Worm (Caenorhabditis elegans) whole organism, late embryonic: ENCODE data around the gene toh-1.

Experiments used
- Y22D7AL.16 ChIP-seq: sonication (generic microtip); optimal IDR thresholded peaks from 2 replicates; lab custom pipeline; 2016; ENCODE audit warnings: missing genetic modification characterization, missing compliant biosample characterization
- ama-1 ChIP-seq: fragments of 150-350 bp; optimal IDR thresholded peaks from 2 replicates; lab custom pipeline; 2014
- ceh-14 ChIP-seq: sonication (generic microtip); optimal IDR thresholded peaks from 2 replicates; lab custom pipeline; 2016; ENCODE audit warnings: missing genotype, missing genetic modification characterization, missing compliant biosample characterization
- eyg-1 ChIP-seq: sonication (generic microtip); optimal IDR thresholded peaks from 2 replicates; lab custom pipeline; 2016; ENCODE audit warnings: missing genotype, missing genetic modification characterization, missing compliant biosample characterization
- fkh-10 ChIP-seq: fragments of 150-350 bp; optimal IDR thresholded peaks from 2 replicates; lab custom pipeline; 2014; ENCODE audit warnings: missing biosample characterization, missing genetic modification reagents, missing genetic modification characterization
- hlh-15 ChIP-seq: sonication (generic microtip); optimal IDR thresholded peaks from 2 replicates; lab custom pipeline; 2016; ENCODE audit warnings: missing genetic modification characterization, missing compliant biosample characterization
- hlh-6 ChIP-seq: sonication (generic microtip); optimal IDR thresholded peaks from 2 replicates; lab custom pipeline; 2016; ENCODE audit warnings: missing genotype, missing genetic modification characterization, missing compliant biosample characterization
- nfya-1 ChIP-seq: sonication (generic microtip); optimal IDR thresholded peaks from 2 replicates; lab custom pipeline; 2017; ENCODE audit warnings: missing genetic modification characterization, mild to moderate bottlenecking, missing compliant biosample characterization, antibody characterized with exemption, moderate library complexity
- nhr-11 ChIP-seq: fragments of 150-350 bp; optimal IDR thresholded peaks from 2 replicates; lab custom pipeline; 2014; ENCODE audit warnings: missing biosample characterization, missing genetic modification characterization
- rnt-1 ChIP-seq: sonication (generic microtip); optimal IDR thresholded peaks from 2 replicates; lab custom pipeline; 2016; ENCODE audit warnings: missing genetic modification characterization, missing compliant biosample characterization

DNA sequence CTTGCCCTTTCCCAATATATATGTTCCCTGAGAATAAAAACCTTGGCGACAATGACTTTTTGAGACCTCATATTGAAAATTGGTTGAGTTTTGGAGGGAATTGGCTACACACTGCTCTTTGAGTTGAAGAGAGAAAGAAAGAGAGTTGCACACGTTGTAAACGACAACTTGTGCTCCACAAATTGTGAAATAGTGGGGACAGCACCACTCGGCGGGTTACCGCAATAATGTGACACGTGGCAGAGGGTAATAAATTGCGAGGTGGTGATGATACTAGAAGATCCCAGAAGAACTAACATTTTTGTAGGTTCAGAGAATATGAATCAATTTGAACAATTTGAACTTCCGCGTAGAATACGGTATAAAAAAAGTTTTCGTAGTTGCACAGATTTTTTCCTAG lies 27.0 kb downstream of the toh-1 start:
- TF ChIP-seq nfya-1 (no peak), eyg-1 (tag; lab: Kevin White, UChicago) (no peak), rnt-1 (tag; lab: Kevin White, UChicago) (peak; percentile 34), nhr-11 (tag; lab: Kevin White, UChicago) (no peak), ceh-14 (tag; lab: Kevin White, UChicago) (no peak), fkh-10 (GFP tag; lab: Kevin White, UChicago) (no peak), ama-1 (lab: Kevin White, UChicago) (no peak), Y22D7AL.16 (tag; lab: Kevin White, UChicago) (no peak), hlh-6 (no peak), hlh-15 (tag; lab: Kevin White, UChicago) (no peak)
